Fruit fly (Drosophila melanogaster): ENCODE measurements around the gene pros.
A peak's percentile ranks its signal among the peaks of the same experiment; 100 is the strongest.

The pros gene

DNA sequence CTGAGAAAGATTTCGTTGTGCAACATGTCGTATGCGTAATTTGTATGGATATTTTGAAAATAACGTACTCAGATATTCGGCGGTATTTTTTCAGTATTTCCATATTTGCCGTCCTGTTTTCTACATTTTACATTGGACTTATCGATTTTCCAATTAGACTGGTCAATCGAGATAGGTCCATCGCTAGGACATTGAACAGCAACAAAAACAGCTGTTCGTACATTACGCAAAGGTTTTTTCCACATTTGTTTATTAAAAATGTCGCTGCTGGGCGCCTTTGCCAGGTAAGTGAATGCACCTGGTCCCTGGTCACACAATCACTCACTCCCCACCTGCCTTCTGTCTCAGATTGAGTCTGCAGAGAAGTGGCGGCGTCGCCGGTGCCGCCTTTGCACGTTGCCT, 79.5 kb downstream of the pros start, which contains the start of gene mRpL40:
Gene mRpL40 (plus strand): TSS at position 186 of the 402 bp plus-strand sequence.
- TF ChIP-seq noc (tag; optimal IDR thresholded peaks at IDR 0.05) = no peak

DNA sequence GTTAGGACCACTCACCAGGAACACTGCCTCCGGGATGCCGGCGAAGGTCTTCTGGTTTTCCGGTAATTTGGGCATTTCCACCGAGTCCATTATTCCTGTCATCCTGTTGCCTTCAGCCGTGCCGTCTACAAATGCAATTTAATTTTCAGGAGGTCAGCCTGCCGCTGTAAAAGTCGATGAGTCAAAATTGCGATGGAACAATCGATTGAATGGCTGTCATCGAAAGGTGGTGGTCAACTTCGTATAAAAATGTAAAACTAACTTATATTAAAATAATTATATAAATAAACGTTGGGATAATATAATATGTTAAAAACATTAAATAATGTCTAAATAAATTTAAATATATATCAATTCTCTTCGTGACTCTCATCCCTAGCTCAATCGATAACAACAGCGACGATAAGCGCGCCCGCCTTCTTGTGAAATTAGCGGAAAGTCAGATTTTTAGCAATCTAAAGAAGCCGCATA, 81.4 kb downstream of the pros start, which contains the start of the genes mgr and Irbp:
Gene mgr (minus strand): TSS at position 209 of the 471 bp plus-strand sequence.
Gene Irbp (plus strand): TSS at position 381 of the 471 bp plus-strand sequence.
- TF ChIP-seq noc (tag; optimal IDR thresholded peaks at IDR 0.05) = peak; percentile 92

DNA sequence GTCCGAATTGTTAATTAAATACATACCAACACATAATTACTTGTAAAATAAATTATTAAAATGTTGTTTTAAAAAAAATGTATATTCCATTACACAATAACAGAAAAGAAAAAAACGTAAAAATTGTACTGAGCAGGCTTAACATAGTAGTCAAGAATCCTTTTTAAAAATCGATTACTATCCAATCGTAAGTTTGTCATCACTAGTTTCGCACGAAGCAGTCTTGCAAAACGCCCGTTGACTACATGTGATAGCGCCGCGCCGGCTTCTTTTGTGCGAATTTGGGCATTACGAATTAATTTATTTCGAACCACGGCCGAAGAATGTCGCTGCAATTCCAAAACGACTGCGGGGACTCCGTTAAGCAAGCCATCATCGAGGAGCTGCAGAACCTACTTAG, 84.1 kb downstream of the pros start, which contains the start of gene Ipo9:
Gene Ipo9 (plus strand): TSS at position 152 of the 400 bp plus-strand sequence.
- TF ChIP-seq noc (tag; optimal IDR thresholded peaks at IDR 0.05) = no peak

DNA sequence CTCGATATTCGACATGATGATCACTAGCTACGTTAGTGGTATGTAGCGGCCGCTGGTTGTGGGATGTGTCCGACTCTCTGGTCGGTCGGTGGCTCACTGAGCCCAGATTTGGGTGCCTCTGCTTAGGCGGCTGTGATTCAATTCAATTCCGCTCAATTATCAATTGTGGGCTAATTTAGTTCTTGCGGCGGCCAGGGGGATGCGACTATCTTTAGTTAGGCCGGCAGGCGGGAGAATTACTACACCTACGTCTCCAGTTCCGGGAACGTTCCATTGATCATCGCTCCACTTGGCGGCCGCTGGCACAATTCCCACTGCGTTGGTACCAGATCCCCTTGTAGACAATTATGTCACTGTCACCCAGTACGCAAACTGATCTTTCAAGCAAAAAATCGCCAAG, 90.3 kb downstream of the pros start, which contains the start of the genes bumpel and CG45676:
Gene bumpel (minus strand): TSS at position 101 of the 400 bp plus-strand sequence.
Gene CG45676 (plus strand): TSS at position 318 of the 400 bp plus-strand sequence.
- TF ChIP-seq noc (tag; optimal IDR thresholded peaks at IDR 0.05) = no peak

dm6 chr3R:11421643-11422122, 93.4 kb downstream of the pros start, which contains the start of the genes ninaG and Sptz:
TSS of gene ninaG (minus strand) at chr3R:11421693.
TSS of gene Sptz (plus strand) at chr3R:11422092.
- TF ChIP-seq noc (tag; optimal IDR thresholded peaks at IDR 0.05) = peak; percentile 81

dm6 chr3R:11429814-11430213, 101.5 kb downstream of the pros start, which contains the start of gene Dtd:
TSS of gene Dtd (plus strand) at chr3R:11430061.
- TF ChIP-seq noc (tag; optimal IDR thresholded peaks at IDR 0.05) = no peak

DNA sequence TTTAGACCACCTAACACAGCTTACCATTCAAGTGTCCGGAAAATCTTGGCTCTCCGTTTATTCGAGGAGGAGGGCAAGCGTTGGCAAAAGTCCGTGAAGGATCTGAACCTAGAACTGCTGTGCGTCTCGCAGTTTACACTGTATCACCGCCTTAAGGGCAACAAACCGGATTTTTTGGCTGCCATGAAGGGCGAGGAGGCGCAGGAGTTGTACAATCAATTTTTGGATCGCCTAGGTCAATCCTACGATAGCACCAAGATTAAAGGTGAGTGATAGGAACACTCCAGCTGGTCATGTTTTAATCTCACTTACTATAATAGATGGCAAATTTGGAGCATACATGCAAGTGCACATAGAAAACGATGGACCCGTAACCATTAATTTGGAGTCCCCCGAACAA, 102.0 kb downstream of the pros start:
- no peak for TF ChIP-seq noc (tag; optimal IDR thresholded peaks at IDR 0.05)

DNA sequence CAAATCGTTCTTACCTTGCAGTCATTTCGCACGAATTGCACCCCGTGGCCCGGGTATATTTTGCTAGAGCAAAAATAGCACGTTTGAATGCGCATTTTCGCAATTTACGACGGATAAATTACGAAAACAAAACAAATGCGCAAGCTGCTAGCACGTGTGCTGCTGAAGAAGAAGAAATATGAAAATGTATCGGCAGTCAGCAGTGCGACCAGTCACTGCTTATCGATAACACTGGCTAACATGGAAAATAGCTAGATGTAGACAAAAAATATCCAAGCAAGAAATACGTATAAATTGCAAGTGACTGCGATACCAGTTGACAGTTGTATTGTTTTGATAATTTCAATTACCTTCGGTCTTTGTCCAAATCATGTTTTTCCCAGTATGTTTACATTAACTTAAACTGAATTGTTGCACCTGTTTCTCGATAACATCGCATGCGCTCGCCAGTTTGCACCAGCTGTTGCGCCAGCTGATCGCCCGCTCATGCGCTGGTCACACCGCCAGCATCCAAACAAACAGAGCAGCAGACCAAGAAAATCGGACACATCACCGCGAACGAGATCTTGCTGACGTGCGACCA, 103.2 kb downstream of the pros start, which contains the start of the genes RpL24-like and CG5276:
Gene RpL24-like (minus strand): TSS at position 188 of the 583 bp plus-strand sequence.
Gene CG5276 (plus strand): TSS at position 344 of the 583 bp plus-strand sequence.
- no peak for TF ChIP-seq noc (tag; optimal IDR thresholded peaks at IDR 0.05)

DNA sequence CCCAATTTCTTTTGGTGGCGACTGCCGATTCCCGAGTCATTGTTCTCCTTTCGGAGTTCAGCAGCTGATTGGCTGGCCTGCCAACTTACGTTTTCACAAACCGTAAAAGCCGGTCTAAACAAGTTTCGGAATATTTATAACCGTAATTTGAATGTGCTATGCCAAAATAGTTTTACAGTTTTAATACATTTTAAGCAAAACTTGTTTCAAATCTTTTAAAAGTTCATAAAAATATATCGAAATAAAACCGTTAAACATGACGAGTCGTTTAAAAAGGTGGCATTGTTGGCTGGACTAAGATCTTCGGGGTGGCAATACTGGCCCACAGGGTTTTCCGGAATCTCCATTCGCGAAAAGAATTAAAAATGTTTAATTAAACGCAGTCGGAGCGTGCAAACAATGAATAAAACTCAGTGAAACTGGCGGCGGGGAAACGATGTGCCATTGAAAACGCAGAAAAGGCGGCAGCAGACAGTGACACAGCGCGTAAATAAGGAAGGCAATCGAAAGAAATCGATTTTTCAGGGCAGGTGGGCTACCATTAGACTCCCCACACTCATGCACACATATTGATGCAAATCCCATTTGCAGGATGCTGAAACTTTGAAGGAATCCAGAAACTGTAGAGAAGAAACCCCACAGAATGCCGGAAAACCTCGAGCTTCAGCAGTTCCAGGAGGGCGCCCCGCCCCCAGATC, 107.4 kb downstream of the pros start, which contains the start of the genes Exd2 and CG5281:
Gene Exd2 (minus strand): TSS at position 167 of the 698 bp plus-strand sequence.
Gene CG5281 (plus strand): TSS at position 314 of the 698 bp plus-strand sequence.
- no peak for TF ChIP-seq noc (tag; optimal IDR thresholded peaks at IDR 0.05)

- no peak for TF ChIP-seq noc (tag; optimal IDR thresholded peaks at IDR 0.05)
These were observed 109.2 kb downstream of the pros start, which contains the start of gene CG17230 for dm6 chr3R:11437528-11437927. TSS of gene CG17230 (plus strand) at chr3R:11437785.

- no peak for TF ChIP-seq noc (tag; optimal IDR thresholded peaks at IDR 0.05)
These were observed 112.8 kb downstream of the pros start for dm6 chr3R:11441038-11441437.

DNA sequence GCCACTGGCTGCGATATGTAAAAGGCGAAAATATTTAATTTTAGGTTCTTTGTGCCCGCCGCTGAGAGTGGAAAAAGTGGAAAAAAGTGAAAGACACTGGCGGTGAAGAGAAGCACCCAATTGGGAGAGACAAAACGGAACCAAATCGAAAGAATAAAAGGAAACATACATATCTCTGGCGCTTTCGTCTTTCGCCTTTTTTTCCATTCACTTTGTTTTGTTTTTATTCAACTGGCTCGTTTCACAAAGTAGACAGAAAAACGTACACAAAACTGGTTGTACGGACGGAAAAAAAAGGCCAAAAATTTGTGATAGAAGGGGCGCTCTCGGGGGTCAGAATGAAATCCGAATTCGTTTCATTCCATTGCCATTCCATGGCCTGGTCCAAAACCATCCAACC, 121.4 kb downstream of the pros start:
- no peak for TF ChIP-seq noc (tag; optimal IDR thresholded peaks at IDR 0.05)

DNA sequence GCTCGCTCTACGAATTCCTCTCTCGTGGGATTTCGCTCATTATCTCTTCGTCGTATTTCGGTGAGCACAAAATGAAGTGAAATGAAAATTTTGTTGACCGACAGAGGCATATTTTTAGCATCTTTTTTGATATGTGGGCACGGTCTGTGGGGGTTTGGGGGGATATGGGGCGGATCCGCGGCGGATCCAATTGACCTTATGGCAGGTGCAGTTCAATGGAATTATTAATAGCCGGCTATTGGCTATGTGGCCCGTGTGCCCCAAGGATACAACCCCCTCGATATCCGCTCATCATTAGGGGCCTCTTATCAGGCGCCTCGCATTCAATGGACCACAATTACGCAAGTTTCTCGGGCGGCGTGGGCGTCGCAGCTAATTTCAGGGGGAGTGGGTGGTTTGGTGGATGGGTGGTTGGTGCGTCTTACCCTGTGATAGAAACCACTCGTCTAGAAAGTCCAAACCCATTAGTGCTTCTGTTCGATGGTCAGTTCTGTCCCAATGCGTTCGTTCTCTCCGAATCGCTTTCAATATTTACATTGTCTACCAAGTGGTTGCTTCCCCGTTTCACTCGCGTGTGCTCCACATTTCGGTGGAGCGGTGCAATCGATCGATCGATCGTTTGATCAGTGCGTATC, 123.0 kb downstream of the pros start, which contains the start of gene sals:
Gene sals (minus strand): TSS at position 585 of the 635 bp plus-strand sequence.
- TF ChIP-seq noc (tag; optimal IDR thresholded peaks at IDR 0.05) = no peak

dm6 chr3R:11452041-11452440, 123.8 kb downstream of the pros start:
- TF ChIP-seq noc (tag; optimal IDR thresholded peaks at IDR 0.05) = no peak

- peak; percentile 93 for TF ChIP-seq noc (tag; optimal IDR thresholded peaks at IDR 0.05)
These were observed 126.1 kb downstream of the pros start for dm6 chr3R:11454210-11454904.
